Worm (Caenorhabditis elegans) whole organism, late embryonic: Measurements from ENCODE around the gene F46G10.2.

ENCODE experiments used
- K09A11.1 ChIP-seq: sonication (generic microtip); optimal IDR thresholded peaks from 2 replicates; lab custom pipeline; 2017; ENCODE audit warnings: antibody characterized with exemption, mild to moderate bottlenecking, missing genetic modification characterization, missing compliant biosample characterization; ENCODE audit not compliant: insufficient read depth
- lin-11 ChIP-seq: fragments of 200-800 bp; sonication (Bioruptor generic); optimal IDR thresholded peaks from 2 replicates; lab custom pipeline; 2018; ENCODE audit warnings: mild to moderate bottlenecking, missing genetic modification characterization, missing compliant biosample characterization
- nhr-11 ChIP-seq: fragments of 150-350 bp; optimal IDR thresholded peaks from 2 replicates; lab custom pipeline; 2014; ENCODE audit warnings: missing biosample characterization, missing genetic modification characterization

ce11 chrX:13317532-13317931 is 5.2 kb upstream of the F46G10.2 start:
- TF ChIP-seq nhr-11 (no peak), K09A11.1 (tag; lab: Kevin White, UChicago) (no peak), lin-11 (tag; lab: Kevin White, UChicago) (no peak)
